Fruit fly (Drosophila melanogaster): Measurements from ENCODE around the gene Aef1.

The Aef1 gene

DNA sequence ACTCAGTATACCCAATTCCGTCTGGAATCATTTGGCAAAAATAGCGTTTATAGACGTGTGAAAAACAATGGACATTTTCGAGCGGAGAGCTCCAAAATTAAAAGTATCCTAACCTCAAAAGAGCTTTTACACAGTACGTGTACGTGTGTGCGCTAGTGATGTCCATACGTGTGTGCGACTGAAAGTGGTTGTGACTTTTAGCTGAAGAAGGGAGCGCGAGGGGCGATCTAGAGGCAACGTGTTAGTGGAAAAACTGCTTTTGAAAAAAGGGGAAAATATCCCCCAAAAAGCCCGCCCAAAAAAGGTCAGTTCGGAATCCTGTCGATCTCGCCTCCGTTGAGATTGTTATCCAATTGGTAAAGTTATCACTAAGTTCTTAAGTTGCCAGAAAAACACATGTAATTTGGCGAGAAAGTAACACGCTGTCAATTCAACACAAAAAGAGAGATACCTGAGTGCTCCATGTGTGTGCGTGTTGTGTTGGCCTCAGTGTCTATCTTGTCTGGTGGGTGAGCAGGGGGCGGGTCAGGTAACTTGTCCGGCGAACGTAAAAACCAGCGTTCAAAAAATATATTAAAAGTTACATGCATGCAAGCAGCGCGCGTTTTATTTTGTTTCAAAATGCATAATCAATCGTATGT is 642 bp downstream of the Aef1 start:
- TF ChIP-seq CTCF (optimal IDR thresholded peaks at IDR 0.05) = no peak
- no peak for TF ChIP-seq CG8478 (optimal IDR thresholded peaks at IDR 0.05)

dm6 chr3L:21436089-21436488 is 2.9 kb downstream of the Aef1 start:
- TF ChIP-seq CTCF (optimal IDR thresholded peaks at IDR 0.05) (no peak), CG8478 (optimal IDR thresholded peaks at IDR 0.05) (no peak)

- TF ChIP-seq CG8478 (optimal IDR thresholded peaks at IDR 0.05) = no peak
- TF ChIP-seq CTCF (optimal IDR thresholded peaks at IDR 0.05) = no peak
These were observed 8.1 kb downstream of the Aef1 start, which contains the start of gene CG5664 for dm6 chr3L:21441216-21441813. Gene CG5664 (minus strand): TSS chr3L:21441363.

DNA sequence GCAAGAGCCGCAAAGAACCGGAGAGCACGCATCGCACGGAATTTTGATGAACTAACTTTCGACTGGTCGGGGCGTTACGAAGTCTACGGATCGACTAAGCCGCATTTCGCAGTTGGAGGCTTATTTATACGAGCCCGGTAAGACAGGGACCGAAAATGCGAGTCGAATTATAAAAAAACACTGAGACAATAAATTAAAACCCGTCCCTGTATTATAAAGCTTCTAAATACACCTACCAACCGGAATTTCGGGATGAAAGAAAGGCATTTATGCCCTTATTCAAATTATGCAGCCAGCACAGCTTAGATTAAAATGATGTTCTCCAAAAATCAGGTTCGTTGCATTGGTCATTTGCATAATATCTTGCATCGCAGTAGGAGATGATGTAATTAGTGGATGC is 11.5 kb downstream of the Aef1 start, which contains the start of gene Alp1:
Gene Alp1, minus strand, starts transcription at position 101 of the 400 bp plus-strand sequence.
- TF ChIP-seq CG8478 (optimal IDR thresholded peaks at IDR 0.05) = no peak
- TF ChIP-seq CTCF (optimal IDR thresholded peaks at IDR 0.05) = no peak

dm6 chr3L:21445704-21446103 is 12.5 kb downstream of the Aef1 start, which contains the start of gene Syx7:
Gene Syx7 (plus strand): TSS chr3L:21445834.
- no peak for TF ChIP-seq CTCF (optimal IDR thresholded peaks at IDR 0.05)
- no peak for TF ChIP-seq CG8478 (optimal IDR thresholded peaks at IDR 0.05)

- TF ChIP-seq CTCF (optimal IDR thresholded peaks at IDR 0.05) = no peak
- TF ChIP-seq CG8478 (optimal IDR thresholded peaks at IDR 0.05) = no peak
These were observed 16.1 kb downstream of the Aef1 start for dm6 chr3L:21449336-21449735.

DNA sequence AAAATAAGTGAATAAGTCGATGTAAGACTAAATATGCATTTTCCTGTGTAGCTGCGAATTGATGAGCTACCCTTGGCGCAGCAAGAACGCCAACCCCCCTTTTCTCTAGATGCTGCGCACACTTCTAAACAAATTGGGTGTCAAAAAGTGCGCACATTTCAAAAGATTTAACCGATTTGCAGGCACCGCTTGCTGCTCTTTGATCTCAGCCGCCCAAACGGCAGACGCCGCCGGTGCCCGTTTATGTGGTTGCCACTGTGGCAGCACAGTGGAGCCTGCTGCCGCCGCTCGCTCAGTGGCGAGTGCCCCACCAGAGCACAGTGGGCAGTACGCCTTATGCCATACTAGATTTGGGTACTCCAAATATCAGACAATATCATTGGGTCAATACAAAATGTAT is 17.3 kb downstream of the Aef1 start:
- no peak for TF ChIP-seq CG8478 (optimal IDR thresholded peaks at IDR 0.05)
- no peak for TF ChIP-seq CTCF (optimal IDR thresholded peaks at IDR 0.05)

DNA sequence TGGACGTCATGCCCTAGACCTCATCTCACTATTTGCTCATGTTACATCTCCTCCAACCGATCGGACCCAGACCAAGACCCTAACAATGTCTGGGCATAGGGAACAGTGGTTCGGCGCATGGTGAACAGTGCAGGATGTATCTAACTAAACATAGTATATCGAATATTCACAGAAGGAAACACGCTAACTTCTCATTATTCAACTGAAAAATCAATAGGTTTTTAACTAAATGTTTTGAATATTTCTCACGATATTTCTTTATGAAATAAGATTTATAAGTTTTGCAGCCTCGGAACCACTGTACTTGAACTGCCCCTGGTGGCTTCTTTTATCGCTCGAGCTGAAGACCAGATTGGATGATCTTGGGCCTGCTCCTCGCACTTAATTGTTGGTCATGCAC is 20.4 kb downstream of the Aef1 start:
- TF ChIP-seq CG8478 (optimal IDR thresholded peaks at IDR 0.05) (no peak), CTCF (optimal IDR thresholded peaks at IDR 0.05) (no peak)

- no peak for TF ChIP-seq CTCF (optimal IDR thresholded peaks at IDR 0.05)
- TF ChIP-seq CG8478 (optimal IDR thresholded peaks at IDR 0.05) = no peak
These were observed 22.0 kb downstream of the Aef1 start for dm6 chr3L:21455196-21455595.

DNA sequence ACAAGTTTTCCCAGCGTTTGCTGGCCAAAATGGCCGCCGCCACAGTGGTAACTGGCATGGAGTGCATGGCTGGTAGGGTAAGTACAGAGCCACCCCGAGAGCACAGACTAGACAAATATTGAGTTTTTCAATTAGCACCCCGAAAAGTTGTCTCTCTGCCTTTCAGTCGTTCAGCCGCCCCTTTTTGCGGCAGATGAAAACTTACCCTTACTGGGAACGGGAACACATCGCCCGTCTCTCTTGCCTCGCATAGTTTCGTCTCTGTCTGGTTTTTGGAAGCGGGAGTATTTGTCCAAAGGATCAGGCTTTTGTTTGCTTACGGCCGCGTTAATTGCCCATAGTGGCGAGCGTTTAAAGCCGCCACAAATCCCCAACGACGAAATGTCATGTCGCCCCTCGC is 25.5 kb downstream of the Aef1 start:
- TF ChIP-seq CTCF (optimal IDR thresholded peaks at IDR 0.05) (no peak), CG8478 (optimal IDR thresholded peaks at IDR 0.05) (no peak)

- TF ChIP-seq CG8478 (optimal IDR thresholded peaks at IDR 0.05) (no peak), CTCF (optimal IDR thresholded peaks at IDR 0.05) (no peak)
These were observed 27.1 kb downstream of the Aef1 start for dm6 chr3L:21460149-21460873.

DNA sequence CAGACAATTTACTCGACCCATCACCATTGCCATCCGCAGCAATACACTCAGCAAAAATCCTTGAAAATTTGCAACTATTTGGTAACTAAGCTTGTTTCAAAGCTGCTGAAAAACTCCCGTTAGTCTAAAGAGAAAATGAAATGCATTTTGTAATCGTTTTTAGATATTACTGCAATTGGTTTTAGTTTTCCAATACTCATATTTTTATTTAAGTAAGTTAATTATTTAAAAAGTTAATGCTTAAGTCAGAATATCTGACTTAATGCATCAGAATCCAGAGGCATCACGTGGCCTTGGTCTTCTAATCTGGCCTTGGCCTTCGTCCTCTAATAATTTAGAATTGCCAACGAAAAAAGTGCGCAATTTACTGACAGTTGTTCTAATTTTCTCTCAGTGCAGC is 29.6 kb downstream of the Aef1 start:
- no peak for TF ChIP-seq CG8478 (optimal IDR thresholded peaks at IDR 0.05)
- no peak for TF ChIP-seq CTCF (optimal IDR thresholded peaks at IDR 0.05)

DNA sequence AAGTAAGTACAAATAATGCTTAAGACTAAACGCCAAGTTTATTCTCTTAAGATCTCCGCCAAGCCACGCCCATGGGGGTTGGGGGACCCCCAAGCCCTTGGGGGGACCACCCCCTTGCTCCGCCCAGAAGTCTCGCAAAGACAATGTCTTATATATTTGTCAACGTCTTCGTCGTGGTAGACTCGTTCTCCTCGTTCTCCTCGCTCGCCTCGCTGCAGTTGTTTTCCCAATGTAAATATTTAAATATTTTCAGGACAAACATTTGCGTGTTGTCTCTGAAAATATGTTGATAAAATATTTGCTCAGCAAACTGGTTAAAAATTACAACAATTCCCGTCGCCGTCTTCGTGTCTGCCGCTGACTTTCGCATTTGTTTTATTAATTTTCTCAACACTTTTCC is 31.0 kb downstream of the Aef1 start:
- TF ChIP-seq CTCF (optimal IDR thresholded peaks at IDR 0.05) = no peak
- no peak for TF ChIP-seq CG8478 (optimal IDR thresholded peaks at IDR 0.05)

dm6 chr3L:21465261-21466112 is 32.3 kb downstream of the Aef1 start:
- no peak for TF ChIP-seq CG8478 (optimal IDR thresholded peaks at IDR 0.05)
- TF ChIP-seq CTCF (optimal IDR thresholded peaks at IDR 0.05) = no peak

DNA sequence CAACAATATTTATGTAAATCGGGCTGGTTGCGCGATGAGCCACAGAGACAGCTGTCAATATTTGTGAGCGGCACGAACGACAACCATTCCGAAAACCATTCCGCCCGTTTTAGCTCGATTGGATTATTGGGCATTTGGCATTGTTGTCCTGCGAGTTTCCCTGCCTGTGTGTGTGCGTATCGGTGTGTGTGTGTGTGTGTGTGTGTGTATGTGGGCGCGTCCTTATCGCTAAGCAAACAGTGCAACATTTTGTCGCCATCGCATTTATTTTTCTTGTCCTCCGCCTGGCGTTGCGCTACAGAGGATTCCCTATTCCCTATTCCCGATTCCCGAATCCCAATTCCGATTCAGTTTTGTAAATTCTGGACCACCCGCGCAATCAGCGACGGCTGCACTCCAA is 38.7 kb downstream of the Aef1 start:
- TF ChIP-seq CTCF (optimal IDR thresholded peaks at IDR 0.05) (no peak), CG8478 (optimal IDR thresholded peaks at IDR 0.05) (no peak)
